Fruit fly (Drosophila melanogaster) whole organism, embryonic: ENCODE results near the gene Lasp.
A peak's percentile ranks its signal among the peaks of the same experiment; 100 is the strongest.

Experiments
- Blimp-1 ChIP-seq: fragments of 200-800 bp; sonication (Bioruptor generic); optimal IDR thresholded peaks from 3 replicates; lab custom pipeline; 2018; ENCODE audit warnings: missing biosample characterization, missing genetic modification characterization, mild to moderate bottlenecking, moderate library complexity, missing genetic modification reagents
- CG10543 ChIP-seq: fragments of 200-800 bp; sonication (Bioruptor generic); optimal IDR thresholded peaks from 3 replicates; lab custom pipeline; 2017; ENCODE audit warnings: missing biosample characterization, mild to moderate bottlenecking, missing genetic modification characterization, moderate library complexity
- CG11504 ChIP-seq: fragments of 200-800 bp; sonication (Bioruptor generic); optimal IDR thresholded peaks from 3 replicates; lab custom pipeline; 2019; ENCODE audit warnings: missing biosample characterization, mild to moderate bottlenecking, missing genetic modification characterization, moderate library complexity
- CG12071 ChIP-seq: fragments of 200-800 bp; sonication (Bioruptor generic); optimal IDR thresholded peaks from 3 replicates; lab custom pipeline; 2018; ENCODE audit warnings: missing biosample characterization, mild to moderate bottlenecking, missing genetic modification characterization
- CG12659 ChIP-seq: fragments of 200-800 bp; sonication (Bioruptor generic); optimal IDR thresholded peaks from 3 replicates; lab custom pipeline; 2017; ENCODE audit warnings: mild to moderate bottlenecking, missing biosample characterization, missing genetic modification reagents, missing genetic modification characterization
- CG13123 ChIP-seq: fragments of 200-800 bp; sonication (Bioruptor generic); optimal IDR thresholded peaks from 2 replicates; lab custom pipeline; 2016; ENCODE audit warnings: missing biosample characterization, missing genetic modification characterization
- CG13296 ChIP-seq: fragments of 200-800 bp; sonication (Bioruptor generic); optimal IDR thresholded peaks from 3 replicates; lab custom pipeline; 2018; ENCODE audit warnings: missing biosample characterization, mild to moderate bottlenecking, missing genetic modification characterization
- CG14441 ChIP-seq: fragments of 200-800 bp; sonication (Bioruptor generic); IDR thresholded peaks from 2 replicates; pipeline ENCODE4 v1.3.6; 2022; ENCODE audit warnings: missing biosample characterization, missing genetic modification characterization
- CG16779 ChIP-seq: fragments of 200-800 bp; sonication (Bioruptor generic); IDR thresholded peaks from 2 replicates; pipeline ENCODE4 v1.3.6; 2022; ENCODE audit warnings: missing biosample characterization, missing genetic modification characterization
- CG4360 ChIP-seq: fragments of 200-800 bp; sonication (Bioruptor generic); IDR thresholded peaks from 2 replicates; pipeline ENCODE4 v1.3.6; 2022; ENCODE audit warnings: missing biosample characterization, missing genetic modification characterization
- CG7963 ChIP-seq: fragments of 200-800 bp; sonication (Bioruptor generic); IDR thresholded peaks from 3 replicates; pipeline ENCODE4 v1.3.6; 2022; ENCODE audit warnings: missing biosample characterization, missing genetic modification characterization; ENCODE audit not compliant: partially characterized antibody
- CG8359 ChIP-seq: fragments of 200-800 bp; sonication (Bioruptor generic); optimal IDR thresholded peaks from 2 replicates; lab custom pipeline; 2017; ENCODE audit warnings: missing biosample characterization, mild to moderate bottlenecking, missing genetic modification characterization, borderline replicate concordance
- CkIIα-i1 ChIP-seq: fragments of 200-800 bp; sonication (Bioruptor generic); IDR thresholded peaks from 2 replicates; pipeline ENCODE4 v1.3.6; 2022; ENCODE audit warnings: missing biosample characterization, missing genetic modification characterization
- D19B ChIP-seq: fragments of 200-800 bp; sonication (Bioruptor generic); optimal IDR thresholded peaks from 2 replicates; lab custom pipeline; 2017; ENCODE audit warnings: missing biosample characterization, mild to moderate bottlenecking, missing genetic modification characterization
- Dll ChIP-seq: fragments of 200-800 bp; sonication (Bioruptor generic); IDR thresholded peaks from 4 replicates; pipeline ENCODE4 v1.3.6; 2022; ENCODE audit warnings: missing biosample characterization, missing genetic modification characterization; ENCODE audit not compliant: partially characterized antibody
- Dref ChIP-seq: fragments of 200-800 bp; sonication (Bioruptor generic); IDR thresholded peaks from 2 replicates; pipeline ENCODE4 v1.3.6; 2022; ENCODE audit warnings: missing biosample characterization, missing genetic modification characterization
- E2f2 ChIP-seq: fragments of 200-800 bp; sonication (Bioruptor generic); IDR thresholded peaks from 2 replicates; pipeline ENCODE4 v1.3.6; 2022; ENCODE audit warnings: missing biosample characterization, missing genetic modification characterization
- Eip74EF ChIP-seq, 2 experiments: fragments of 200-800 bp in 1 of 2; fragments of >200 bp in 1 of 2; sonication (Bioruptor generic) in 1 of 2; optimal IDR thresholded peaks; 2 replicates each; lab custom pipeline; 2017 to 2019; ENCODE audit warnings: missing biosample characterization in 2 of 2, missing genetic modification characterization in 2 of 2, mild to moderate bottlenecking in 1 of 2, moderate library complexity in 1 of 2
- Ets65A ChIP-seq: fragments of 200-800 bp; sonication (Bioruptor generic); peaks from one replicate; lab custom pipeline; 2016; ENCODE audit warnings: missing biosample characterization, missing genetic modification characterization
- Fer1 ChIP-seq: fragments of 200-800 bp; sonication (Bioruptor generic); optimal IDR thresholded peaks from 2 replicates; lab custom pipeline; 2017; ENCODE audit warnings: missing biosample characterization, mild to moderate bottlenecking, missing genetic modification characterization
- Fer2 ChIP-seq: fragments of 200-800 bp; sonication (Bioruptor generic); optimal IDR thresholded peaks from 2 replicates; lab custom pipeline; 2018; ENCODE audit warnings: missing biosample characterization, mild to moderate bottlenecking, missing genetic modification characterization, moderate library complexity
- HLH3B ChIP-seq: fragments of 200-800 bp; sonication (Bioruptor generic); IDR thresholded peaks from 2 replicates; pipeline ENCODE4 v1.3.6; 2022; ENCODE audit warnings: missing biosample characterization, missing genetic modification characterization
- Hr78 ChIP-seq, 2 experiments: fragments of 200-800 bp in 1 of 2; fragments of >200 bp in 1 of 2; sonication (Bioruptor generic) in 1 of 2; optimal IDR thresholded peaks; 2 replicates each; lab custom pipeline; 2017 to 2019; ENCODE audit warnings: missing biosample characterization in 2 of 2, missing genetic modification characterization in 2 of 2, mild to moderate bottlenecking in 1 of 2, moderate library complexity in 1 of 2
- Lim3 ChIP-seq: fragments of 200-800 bp; sonication (Bioruptor generic); IDR thresholded peaks from 2 replicates; pipeline ENCODE4 v1.3.6; 2022; ENCODE audit warnings: missing biosample characterization, missing genetic modification characterization
- MESR4 ChIP-seq: fragments of 200-800 bp; sonication (Bioruptor generic); optimal IDR thresholded peaks from 2 replicates; lab custom pipeline; 2018; ENCODE audit warnings: missing biosample characterization, mild to moderate bottlenecking, missing genetic modification characterization, moderate library complexity
- MTF-1 ChIP-seq: fragments of 200-800 bp; sonication (Bioruptor generic); optimal IDR thresholded peaks from 2 replicates; lab custom pipeline; 2018; ENCODE audit warnings: missing biosample characterization, mild to moderate bottlenecking, missing genetic modification characterization, borderline replicate concordance
- Optix ChIP-seq: fragments of 200-800 bp; sonication (Bioruptor generic); IDR thresholded peaks from 3 replicates; pipeline ENCODE4 v1.3.6; 2022; ENCODE audit warnings: missing biosample characterization, missing genetic modification characterization
- Ravus ChIP-seq: fragments of 200-800 bp; sonication (Bioruptor generic); IDR thresholded peaks from 2 replicates; pipeline ENCODE4 v1.3.6; 2022; ENCODE audit warnings: missing biosample characterization, missing genetic modification characterization
- Xrp1 ChIP-seq: fragments of 200-800 bp; sonication (Bioruptor generic); IDR thresholded peaks from 2 replicates; pipeline ENCODE4 v1.3.6; 2022; ENCODE audit warnings: missing biosample characterization, missing genetic modification characterization
- br ChIP-seq: fragments of >200 bp; optimal IDR thresholded peaks from 2 replicates; lab custom pipeline; 2017
- cas ChIP-seq: fragments of 200-800 bp; sonication (Bioruptor generic); IDR thresholded peaks from 2 replicates; pipeline ENCODE4 v1.3.6; 2022; ENCODE audit warnings: missing biosample characterization, missing genetic modification characterization
- cwo ChIP-seq: fragments of 200-800 bp; sonication (Bioruptor generic); optimal IDR thresholded peaks from 3 replicates; lab custom pipeline; 2017; ENCODE audit warnings: missing biosample characterization, missing genetic modification characterization, mild to moderate bottlenecking, moderate library complexity, missing genetic modification reagents
- grau ChIP-seq: fragments of 200-800 bp; optimal IDR thresholded peaks from 3 replicates; lab custom pipeline; 2019; ENCODE audit warnings: missing biosample characterization, mild to moderate bottlenecking, missing genetic modification characterization, moderate library complexity
- her ChIP-seq: fragments of 200-800 bp; sonication (Bioruptor generic); optimal IDR thresholded peaks from 2 replicates; lab custom pipeline; 2016; ENCODE audit warnings: missing biosample characterization, missing genetic modification characterization
- pfk ChIP-seq: fragments of 200-800 bp; sonication (Bioruptor generic); optimal IDR thresholded peaks from 2 replicates; lab custom pipeline; 2018; ENCODE audit warnings: missing biosample characterization, mild to moderate bottlenecking, missing genetic modification characterization, moderate library complexity
- run ChIP-seq: fragments of 200-800 bp; sonication (Bioruptor generic); optimal IDR thresholded peaks from 3 replicates; lab custom pipeline; 2018; ENCODE audit warnings: missing biosample characterization, mild to moderate bottlenecking, missing genetic modification characterization
- sens ChIP-seq: fragments of 200-800 bp; sonication (Bioruptor generic); peaks from one replicate; lab custom pipeline; 2016; ENCODE audit warnings: missing biosample characterization, missing genetic modification characterization
- sob ChIP-seq: fragments of 200-800 bp; sonication (Bioruptor generic); IDR thresholded peaks from 2 replicates; pipeline ENCODE4 v1.3.6; 2022; ENCODE audit warnings: missing biosample characterization, missing genetic modification characterization
- tgo ChIP-seq: fragments of 200-800 bp; sonication (Bioruptor generic); IDR thresholded peaks from 3 replicates; pipeline ENCODE4 v1.3.6; 2022; ENCODE audit warnings: missing biosample characterization, missing genetic modification characterization
- toy ChIP-seq: fragments of 200-800 bp; sonication (Bioruptor generic); IDR thresholded peaks from 2 replicates; pipeline ENCODE4 v1.3.6; 2022; ENCODE audit warnings: missing biosample characterization, missing genetic modification characterization
- usp ChIP-seq: fragments of >200 bp; optimal IDR thresholded peaks from 2 replicates; lab custom pipeline; 2017; ENCODE audit warnings: missing biosample characterization, missing genetic modification characterization
- zf30C ChIP-seq: fragments of 200-800 bp; sonication (Bioruptor generic); optimal IDR thresholded peaks from 3 replicates; lab custom pipeline; 2018; ENCODE audit warnings: missing biosample characterization, mild to moderate bottlenecking, missing genetic modification characterization

The Lasp gene

dm6 chr3L:16760274-16760673 lies 48.8 kb upstream of the Lasp start (continued):
- TF ChIP-seq Optix (peak; percentile 66; the same call in 2 of the 3 replicates), cwo (peak; percentile 17), CG12659 (GFP tag; lab: Kevin White, UChicago) (peak; percentile 0), HLH3B (GFP tag; lab: Robert Waterston, UW) (no peak), CG11504 (peak; percentile 61), usp (GFP tag; lab: Kevin White, UChicago) (no peak), Eip74EF (GFP tag; optimal IDR thresholded peaks at IDR 0.05; lab: Kevin White, UChicago) (peak in 1 of 2 experiments; percentile 1), CG14441 (no peak), Dref (no peak), D19B (peak; percentile 60), Hr78 (GFP tag; optimal IDR thresholded peaks at IDR 0.05; lab: Kevin White, UChicago) (no peak), CG10543 (no peak), Lim3 (GFP tag; lab: Robert Waterston, UW) (no peak), pfk (GFP tag; lab: Kevin White, UChicago) (no peak), CG13296 (GFP tag; lab: Kevin White, UChicago) (no peak), CkIIα-i1 (GFP tag; lab: Robert Waterston, UW) (no peak), CG12071 (GFP tag; lab: Kevin White, UChicago) (peak; percentile 18), sens (GFP tag; lab: Kevin White, UChicago) (peak; percentile 92), toy (GFP tag; lab: Robert Waterston, UW) (no peak), E2f2 (GFP tag; lab: Robert Waterston, UW) (no peak), br (lab: Kevin White, UChicago) (no peak), tgo (GFP tag; lab: Robert Waterston, UW) (no peak; the same call in 2 of the 3 replicates), CG8359 (GFP tag; lab: Kevin White, UChicago) (no peak), Fer1 (no peak), Fer2 (tag; lab: Kevin White, UChicago) (no peak), sob (GFP tag; lab: Robert Waterston, UW) (no peak), Xrp1 (GFP tag; lab: Robert Waterston, UW) (peak; percentile 47; the same call in 1 of the 2 replicates), CG4360 (no peak), CG13123 (GFP tag; lab: Kevin White, UChicago) (no peak), zf30C (no peak), MESR4 (no peak), CG16779 (GFP tag; lab: Robert Waterston, UW) (no peak), run (tag; lab: Kevin White, UChicago) (no peak), Dll (GFP tag; lab: Robert Waterston, UW) (no peak), Ets65A (GFP tag; lab: Kevin White, UChicago) (peak; percentile 92), CG7963 (GFP tag; lab: Robert Waterston, UW) (no peak), her (GFP tag; lab: Kevin White, UChicago) (no peak), Blimp-1 (peak; percentile 70)

dm6 chr3L:16759483-16759882 lies 48.0 kb upstream of the Lasp start:
- TF ChIP-seq grau (tag; lab: Kevin White, UChicago) (no peak), cas (GFP tag; lab: Robert Waterston, UW) (no peak), MTF-1 (GFP tag; lab: Kevin White, UChicago) (no peak), Ravus (GFP tag; lab: Robert Waterston, UW) (no peak)
- TF ChIP-seq, all 482 proteins: peak for 0
